Worm (Caenorhabditis elegans) whole organism, early embryonic: ENCODE measurements around the gene K12H6.8.

ENCODE experiments used
- ama-1 ChIP-seq: fragments of 150-350 bp; optimal IDR thresholded peaks from 2 replicates; lab custom pipeline; 2014
- flt-1 ChIP-seq: fragments of 200-800 bp; sonication (Bioruptor generic); IDR thresholded peaks from 2 replicates; pipeline ENCODE4 v1.3.6; 2022; ENCODE audit warnings: missing genetic modification characterization, missing compliant biosample characterization
- hmbx-1 ChIP-seq: sonication (generic microtip); optimal IDR thresholded peaks from 2 replicates; lab custom pipeline; 2016; ENCODE audit warnings: mild to moderate bottlenecking, missing genetic modification characterization, missing compliant biosample characterization
- hmg-4 ChIP-seq: fragments of 200-800 bp; sonication (Bioruptor generic); optimal IDR thresholded peaks from 2 replicates; lab custom pipeline; 2018; ENCODE audit warnings: mild to moderate bottlenecking, missing genetic modification characterization, missing compliant biosample characterization
- hnd-1 ChIP-seq: sonication (generic microtip); optimal IDR thresholded peaks from 2 replicates; lab custom pipeline; 2016; ENCODE audit warnings: missing genetic modification characterization, missing compliant biosample characterization
- pes-1 ChIP-seq: fragments of 200-800 bp; sonication (Bioruptor generic); IDR thresholded peaks from 2 replicates; pipeline ENCODE4 v1.3.6; 2022; ENCODE audit warnings: missing genetic modification reagents, missing genetic modification characterization, missing compliant biosample characterization
- tra-4 ChIP-seq: sonication (generic microtip); optimal IDR thresholded peaks from 2 replicates; lab custom pipeline; 2017; ENCODE audit warnings: missing genetic modification characterization, missing compliant biosample characterization

DNA sequence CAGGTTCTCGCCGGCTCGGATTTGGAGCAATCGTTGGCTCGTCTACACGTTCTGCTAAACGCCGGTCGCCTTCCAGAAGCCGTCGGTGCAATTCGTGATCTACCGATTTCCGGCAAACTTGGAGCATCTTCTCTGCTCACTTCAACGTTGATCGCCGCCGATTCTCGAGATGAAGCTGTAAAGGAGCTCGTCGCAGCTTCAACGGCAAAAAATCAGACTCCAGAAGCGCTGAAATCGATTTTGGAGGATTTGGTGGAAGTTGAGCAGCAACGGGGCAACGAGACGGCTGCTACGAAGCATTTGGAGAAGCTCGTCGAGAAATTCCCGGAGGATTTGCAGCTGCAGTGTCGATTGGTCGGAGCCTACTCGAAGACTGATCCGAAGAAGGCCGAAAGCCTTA is 36.0 kb upstream of the K12H6.8 start:
- TF ChIP-seq hnd-1, result no peak
- TF ChIP-seq flt-1 (GFP tag; lab: Robert Waterston, UW), result no peak
- no peak for TF ChIP-seq ama-1 (lab: Kevin White, UChicago)
- no peak for TF ChIP-seq tra-4 (tag; lab: Kevin White, UChicago)
- no peak for TF ChIP-seq hmbx-1
- TF ChIP-seq hmg-4 (GFP tag; lab: Kevin White, UChicago), result no peak
- TF ChIP-seq pes-1 (GFP tag; lab: Robert Waterston, UW), result no peak
